Fruit fly (Drosophila melanogaster) whole organism, embryonic: ENCODE results near the gene Nsf2.

ENCODE experiments used
- Atf6 ChIP-seq: fragments of 200-800 bp; sonication (Bioruptor generic); IDR thresholded peaks from 2 replicates; pipeline ENCODE4 v1.3.6; 2022; ENCODE audit warnings: missing biosample characterization, missing genetic modification characterization
- CG16779 ChIP-seq: fragments of 200-800 bp; sonication (Bioruptor generic); IDR thresholded peaks from 2 replicates; pipeline ENCODE4 v1.3.6; 2022; ENCODE audit warnings: missing biosample characterization, missing genetic modification characterization
- CG7745 ChIP-seq: fragments of 200-800 bp; sonication (Bioruptor generic); optimal IDR thresholded peaks from 2 replicates; lab custom pipeline; 2018; ENCODE audit warnings: missing biosample characterization, mild to moderate bottlenecking, missing genetic modification characterization, moderate library complexity
- CG9609 ChIP-seq: fragments of 200-800 bp; sonication (Bioruptor generic); optimal IDR thresholded peaks from 3 replicates; lab custom pipeline; 2016; ENCODE audit warnings: missing biosample characterization, missing genetic modification characterization
- Rfx ChIP-seq: fragments of 200-800 bp; sonication (Bioruptor generic); IDR thresholded peaks from 2 replicates; pipeline ENCODE4 v1.3.6; 2022; ENCODE audit warnings: missing biosample characterization, missing genetic modification characterization
- cato ChIP-seq: fragments of 200-800 bp; sonication (Bioruptor generic); optimal IDR thresholded peaks from 2 replicates; lab custom pipeline; 2016; ENCODE audit warnings: missing biosample characterization, missing genetic modification characterization, borderline replicate concordance
- fd102C ChIP-seq: fragments of 200-800 bp; sonication (Bioruptor generic); optimal IDR thresholded peaks from 2 replicates; lab custom pipeline; 2018; ENCODE audit warnings: missing biosample characterization, mild to moderate bottlenecking, missing genetic modification characterization, moderate library complexity
- inv ChIP-seq: fragments of 200-800 bp; sonication (Bioruptor generic); IDR thresholded peaks from 2 replicates; pipeline ENCODE4 v1.3.6; 2022; ENCODE audit warnings: missing biosample characterization, missing genetic modification characterization; ENCODE audit not compliant: partially characterized antibody
- pb ChIP-seq: fragments of 200-800 bp; sonication (Bioruptor generic); optimal IDR thresholded peaks from 3 replicates; lab custom pipeline; 2016; ENCODE audit warnings: missing biosample characterization, missing genetic modification characterization
- sisA ChIP-seq: fragments of 200-800 bp; sonication (Bioruptor generic); IDR thresholded peaks from 2 replicates; pipeline ENCODE4 v1.3.6; 2022; ENCODE audit warnings: missing biosample characterization, missing genetic modification characterization

DNA sequence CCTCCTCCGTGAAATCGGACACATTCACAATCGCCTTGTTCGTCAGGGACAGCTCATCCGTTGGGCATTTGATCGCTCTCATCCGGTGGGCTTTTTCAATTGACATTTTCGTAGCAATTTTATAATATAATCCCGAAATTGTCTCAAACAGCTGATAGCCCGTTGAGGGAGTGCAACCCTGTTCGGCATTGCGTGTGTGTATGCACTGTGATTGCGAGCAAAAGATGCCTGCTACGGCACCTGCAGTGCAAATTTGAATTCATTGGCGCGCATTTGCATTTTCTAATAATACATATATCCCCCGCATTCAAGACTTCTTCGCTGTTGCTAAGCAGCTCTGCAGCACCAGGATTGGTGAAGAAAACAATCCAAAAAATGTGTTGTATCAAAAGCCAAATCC lies at the start of gene Nsf2:
- no peak for TF ChIP-seq sisA (GFP tag; lab: Robert Waterston, UW)
- TF ChIP-seq cato (GFP tag; lab: Kevin White, UChicago), result no peak
- no peak for TF ChIP-seq CG16779 (GFP tag; lab: Robert Waterston, UW)
- TF ChIP-seq Rfx (GFP tag; lab: Robert Waterston, UW), result peak; percentile 42; the same call in 1 of the 2 replicates
- no peak for TF ChIP-seq inv (GFP tag; lab: Robert Waterston, UW)
- no peak for TF ChIP-seq CG9609 (GFP tag; lab: Kevin White, UChicago)
- TF ChIP-seq CG7745, result no peak
- TF ChIP-seq Atf6 (GFP tag; lab: Robert Waterston, UW), result no peak
- TF ChIP-seq fd102C, result no peak
- TF ChIP-seq pb (GFP tag; lab: Kevin White, UChicago), result no peak
